Worm (Caenorhabditis elegans) whole organism, L1 larva: ENCODE measurements around the gene ZK563.2.

Experiments used
- ama-1 ChIP-seq: fragments of 150-350 bp; optimal IDR thresholded peaks from 2 replicates; lab custom pipeline; 2014
- snpc-4 ChIP-seq: fragments of 150-350 bp; optimal IDR thresholded peaks from 2 replicates; lab custom pipeline; 2014; ENCODE audit warnings: missing biosample characterization, missing genetic modification characterization
- unc-130 ChIP-seq: fragments of 150-350 bp; optimal IDR thresholded peaks from 2 replicates; lab custom pipeline; 2017; ENCODE audit warnings: missing biosample characterization, missing genetic modification characterization, inconsistent platforms

DNA sequence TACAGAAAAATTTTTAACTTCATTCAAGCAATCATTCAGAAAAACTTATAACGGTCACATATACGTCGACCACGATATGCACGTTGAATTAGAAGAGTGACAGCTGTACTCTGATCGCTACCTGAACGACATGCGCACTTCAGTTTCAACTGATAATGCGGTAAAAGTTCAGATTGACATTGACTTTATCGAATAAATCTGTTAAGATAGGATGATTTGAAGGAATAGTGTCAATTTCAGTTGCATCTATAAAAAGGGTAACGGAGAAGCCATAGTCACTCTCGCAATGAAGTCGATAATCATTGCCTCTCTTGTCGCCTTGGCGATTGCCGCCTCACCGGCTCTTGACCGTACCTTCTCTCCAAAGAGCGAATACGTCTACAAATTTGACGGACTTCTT lies 34.4 kb downstream of the ZK563.2 start, which contains the start of gene vit-5:
- TF ChIP-seq ama-1 (lab: Kevin White, UChicago) (no peak), unc-130 (tag; lab: Kevin White, UChicago) (no peak), snpc-4 (no peak)
